Worm (Caenorhabditis elegans) whole organism, L1 larva: ENCODE data around the gene W01D2.6.

Source experiments
- elt-2 ChIP-seq: sonication (generic microtip); optimal IDR thresholded peaks from 2 replicates; lab custom pipeline; 2016; ENCODE audit warnings: missing genetic modification characterization, mild to moderate bottlenecking, inconsistent platforms, missing compliant biosample characterization, missing genetic modification reagents
- nhr-77 ChIP-seq: fragments of 150-350 bp; optimal IDR thresholded peaks from 2 replicates; lab custom pipeline; 2014; ENCODE audit warnings: missing biosample characterization, missing genetic modification characterization

DNA sequence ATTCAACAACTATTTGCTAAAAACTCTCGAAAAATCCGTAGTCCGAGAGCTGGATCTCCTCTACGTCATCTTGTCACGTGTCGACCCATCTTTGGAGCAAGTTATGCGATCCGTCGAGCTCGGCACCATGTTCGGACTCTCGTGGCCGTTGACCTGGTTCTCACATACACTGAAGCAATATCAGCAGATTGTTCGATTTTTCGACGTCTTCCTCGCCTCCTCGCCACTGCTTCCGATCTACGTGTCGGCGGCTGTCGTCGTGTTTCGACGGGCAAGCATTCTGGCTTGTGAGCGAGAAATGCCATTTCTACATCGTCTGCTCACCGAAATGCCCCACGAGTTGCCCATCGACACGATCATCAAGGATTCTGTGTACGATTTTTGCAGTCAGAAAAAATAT lies 9.4 kb upstream of the W01D2.6 start:
- no peak for TF ChIP-seq nhr-77 (tag; lab: Kevin White, UChicago)
- TF ChIP-seq elt-2: no peak
